Worm (Caenorhabditis elegans) whole organism, L1 larva: ENCODE measurements around the gene ZK813.7.

ENCODE experiments used
- ceh-8 ChIP-seq: fragments of 200-800 bp; sonication (Bioruptor generic); optimal IDR thresholded peaks from 2 replicates; lab custom pipeline; 2018; ENCODE audit warnings: mild to moderate bottlenecking, missing genetic modification characterization, moderate library complexity, missing compliant biosample characterization
- ces-1 ChIP-seq: fragments of 150-350 bp; optimal IDR thresholded peaks from 2 replicates; lab custom pipeline; 2014; ENCODE audit warnings: missing biosample characterization, missing genetic modification reagents, missing genetic modification characterization
- dpl-1 ChIP-seq, 3 experiments: fragments of 150-350 bp in 2 of 3; sonication (generic microtip) in 1 of 3; optimal IDR thresholded peaks; 2 replicates each; lab custom pipeline; 2014 to 2017; ENCODE audit warnings: missing biosample characterization in 3 of 3, missing genetic modification characterization in 3 of 3, missing genetic modification reagents in 3 of 3
- elt-3 ChIP-seq, 6 experiments: fragments of 150-350 bp in 1 of 6; sonication (generic microtip); optimal IDR thresholded peaks; 2 replicates each; lab custom pipeline; 2017 to 2018; ENCODE audit warnings: missing biosample characterization in 6 of 6, missing genetic modification characterization in 6 of 6, inconsistent platforms in 1 of 6
- lir-3 ChIP-seq: sonication (generic microtip); optimal IDR thresholded peaks from 2 replicates; lab custom pipeline; 2016; ENCODE audit warnings: mild to moderate bottlenecking, missing genetic modification characterization, moderate library complexity, missing compliant biosample characterization; ENCODE audit not compliant: poor library complexity
- nhr-11 ChIP-seq: fragments of 150-350 bp; optimal IDR thresholded peaks from 2 replicates; lab custom pipeline; 2014; ENCODE audit warnings: missing biosample characterization, missing genetic modification characterization
- nhr-237 ChIP-seq: fragments of 150-350 bp; optimal IDR thresholded peaks from 2 replicates; lab custom pipeline; 2014; ENCODE audit warnings: missing biosample characterization, missing genetic modification characterization
- nhr-28 ChIP-seq: fragments of 150-350 bp; optimal IDR thresholded peaks from 2 replicates; lab custom pipeline; 2014; ENCODE audit warnings: missing biosample characterization, missing genetic modification characterization
- nhr-90 ChIP-seq: sonication (generic microtip); optimal IDR thresholded peaks from 2 replicates; lab custom pipeline; 2016; ENCODE audit warnings: mild to moderate bottlenecking, missing genetic modification characterization, missing compliant biosample characterization; ENCODE audit not compliant: poor library complexity
- snpc-4 ChIP-seq: fragments of 150-350 bp; optimal IDR thresholded peaks from 2 replicates; lab custom pipeline; 2014; ENCODE audit warnings: missing biosample characterization, missing genetic modification characterization
- sox-4 ChIP-seq: sonication (generic microtip); optimal IDR thresholded peaks from 2 replicates; lab custom pipeline; 2016; ENCODE audit warnings: missing genetic modification characterization, missing compliant biosample characterization
- unc-62 ChIP-seq: fragments of 150-350 bp; optimal IDR thresholded peaks from 2 replicates; lab custom pipeline; 2014; ENCODE audit warnings: missing biosample characterization, missing genetic modification reagents, missing genetic modification characterization
- xbp-1 ChIP-seq: sonication (generic microtip); optimal IDR thresholded peaks from 2 replicates; lab custom pipeline; 2016; ENCODE audit warnings: missing genetic modification characterization, missing compliant biosample characterization
- ztf-4 ChIP-seq: fragments of 150-350 bp; optimal IDR thresholded peaks from 2 replicates; lab custom pipeline; 2014; ENCODE audit warnings: missing biosample characterization, missing genetic modification characterization

DNA sequence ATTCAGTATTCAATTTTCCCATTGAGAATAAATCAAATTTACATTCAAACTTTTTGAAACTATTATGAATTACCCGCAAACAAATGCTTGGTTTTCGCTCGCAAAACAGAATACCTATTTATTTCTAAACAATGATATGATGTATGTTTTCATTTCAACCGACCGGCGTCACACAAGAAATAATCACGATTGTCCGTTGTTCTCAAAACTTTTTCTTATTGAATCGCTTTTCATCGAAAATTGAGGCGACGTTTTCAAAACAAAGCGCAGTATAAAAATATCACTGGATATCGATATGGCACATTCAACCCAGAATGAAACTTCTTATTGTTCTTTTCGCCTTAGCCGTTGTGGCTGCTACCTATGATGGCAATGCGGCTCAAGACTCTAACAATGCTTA lies 3.1 kb upstream of the ZK813.7 start, which contains the start of gene ZK813.3:
- TF ChIP-seq nhr-237 (tag; lab: Kevin White, UChicago) (no peak), nhr-28 (tag; lab: Kevin White, UChicago) (no peak), sox-4 (no peak), elt-3 (tag; optimal IDR thresholded peaks at IDR 0.05; lab: Kevin White, UChicago) (no peak), ceh-8 (GFP tag; lab: Kevin White, UChicago) (no peak), nhr-11 (no peak), nhr-90 (no peak), lir-3 (tag; lab: Kevin White, UChicago) (no peak), unc-62 (GFP tag; lab: Kevin White, UChicago) (no peak), ztf-4 (no peak), snpc-4 (tag; lab: Kevin White, UChicago) (no peak), dpl-1 (GFP tag; optimal IDR thresholded peaks at IDR 0.05; lab: Kevin White, UChicago) (no peak), ces-1 (GFP tag; lab: Kevin White, UChicago) (no peak), xbp-1 (tag; lab: Kevin White, UChicago) (no peak)
